Worm (Caenorhabditis elegans) whole organism, early embryonic: ENCODE results near the gene mesp-1.

Source experiments
- B0310.2 ChIP-seq: sonication (generic microtip); optimal IDR thresholded peaks from 2 replicates; lab custom pipeline; 2016; ENCODE audit warnings: mild to moderate bottlenecking, missing genetic modification characterization, missing compliant biosample characterization
- F13C5.2 ChIP-seq: sonication (generic microtip); optimal IDR thresholded peaks from 2 replicates; lab custom pipeline; 2017; ENCODE audit warnings: mild to moderate bottlenecking, missing genetic modification characterization, inconsistent platforms, missing compliant biosample characterization
- aly-1 ChIP-seq: sonication (generic microtip); optimal IDR thresholded peaks from 2 replicates; lab custom pipeline; 2016; ENCODE audit warnings: missing genetic modification characterization, missing compliant biosample characterization
- ama-1 ChIP-seq: fragments of 150-350 bp; optimal IDR thresholded peaks from 2 replicates; lab custom pipeline; 2014
- ceh-13 ChIP-seq: fragments of 200-800 bp; sonication (Bioruptor generic); optimal IDR thresholded peaks from 2 replicates; lab custom pipeline; 2018; ENCODE audit warnings: mild to moderate bottlenecking, missing genetic modification characterization, missing compliant biosample characterization
- ceh-36 ChIP-seq: sonication (generic microtip); optimal IDR thresholded peaks from 2 replicates; lab custom pipeline; 2016; ENCODE audit warnings: missing genetic modification characterization, inconsistent platforms, missing compliant biosample characterization
- ets-7 ChIP-seq: sonication (generic microtip); optimal IDR thresholded peaks from 2 replicates; lab custom pipeline; 2016; ENCODE audit warnings: missing genotype, missing genetic modification characterization, missing compliant biosample characterization
- flt-1 ChIP-seq: fragments of 200-800 bp; sonication (Bioruptor generic); IDR thresholded peaks from 2 replicates; pipeline ENCODE4 v1.3.6; 2022; ENCODE audit warnings: missing genetic modification characterization, missing compliant biosample characterization
- hmbx-1 ChIP-seq: sonication (generic microtip); optimal IDR thresholded peaks from 2 replicates; lab custom pipeline; 2016; ENCODE audit warnings: mild to moderate bottlenecking, missing genetic modification characterization, missing compliant biosample characterization
- hmg-4 ChIP-seq: fragments of 200-800 bp; sonication (Bioruptor generic); optimal IDR thresholded peaks from 2 replicates; lab custom pipeline; 2018; ENCODE audit warnings: mild to moderate bottlenecking, missing genetic modification characterization, missing compliant biosample characterization
- hnd-1 ChIP-seq: sonication (generic microtip); optimal IDR thresholded peaks from 2 replicates; lab custom pipeline; 2016; ENCODE audit warnings: missing genetic modification characterization, missing compliant biosample characterization
- pes-1 ChIP-seq: fragments of 200-800 bp; sonication (Bioruptor generic); IDR thresholded peaks from 2 replicates; pipeline ENCODE4 v1.3.6; 2022; ENCODE audit warnings: missing genetic modification reagents, missing genetic modification characterization, missing compliant biosample characterization
- scrt-1 ChIP-seq: fragments of 200-800 bp; sonication (Bioruptor generic); IDR thresholded peaks from 2 replicates; pipeline ENCODE4 v1.3.6; 2022; ENCODE audit warnings: missing genetic modification characterization, missing compliant biosample characterization
- sea-1 ChIP-seq: fragments of 200-800 bp; sonication (Bioruptor generic); conservative IDR thresholded peaks from 2 replicates; pipeline ENCODE4 v1.3.6; 2022; ENCODE audit warnings: missing genetic modification characterization, missing compliant biosample characterization
- tbx-11 ChIP-seq: fragments of 200-800 bp; sonication (Bioruptor generic); IDR thresholded peaks from 2 replicates; pipeline ENCODE4 v1.3.6; 2022; ENCODE audit warnings: missing genetic modification characterization, missing compliant biosample characterization
- tbx-37 ChIP-seq: fragments of 200-800 bp; sonication (Bioruptor generic); conservative IDR thresholded peaks from 2 replicates; pipeline ENCODE4 v1.3.6; 2022; ENCODE audit warnings: missing genetic modification reagents, missing genetic modification characterization, missing compliant biosample characterization
- tra-4 ChIP-seq: sonication (generic microtip); optimal IDR thresholded peaks from 2 replicates; lab custom pipeline; 2017; ENCODE audit warnings: missing genetic modification characterization, missing compliant biosample characterization

The mesp-1 gene

DNA sequence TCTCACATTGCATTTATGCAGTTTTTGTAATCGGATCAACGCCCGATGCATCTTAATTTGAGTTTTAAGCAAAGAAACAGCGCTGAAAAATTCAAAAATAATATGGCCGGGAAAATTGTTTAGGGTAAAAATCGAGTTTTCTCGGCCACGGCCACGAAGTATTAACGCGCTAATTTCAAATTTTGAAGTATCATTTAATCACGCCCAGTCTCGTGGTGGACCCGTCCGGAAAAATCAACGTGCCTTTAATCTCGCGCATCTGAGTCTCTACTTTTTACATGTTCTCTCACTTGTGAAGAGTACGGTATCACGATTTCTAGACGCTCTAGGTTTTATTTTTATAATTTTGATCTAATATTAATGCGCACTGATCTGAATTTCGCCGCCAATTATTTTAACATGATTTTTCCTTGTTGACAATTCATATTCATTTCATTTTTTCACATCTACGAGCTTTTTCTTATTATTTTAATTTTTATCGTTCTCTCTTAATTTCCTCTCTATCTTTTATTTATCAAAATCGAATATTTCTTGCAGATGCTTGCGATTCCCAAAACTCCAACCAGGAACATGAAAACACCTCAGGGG lies at the start of gene mesp-1, which contains the start of gene acdh-13:
mesp-1 (plus strand) TSS at position 538 of the 588 bp plus-strand sequence.
acdh-13 (minus strand) TSS at position 51 of the 588 bp plus-strand sequence.
- no peak for TF ChIP-seq ceh-36 (tag; lab: Kevin White, UChicago)
- TF ChIP-seq tbx-37 (GFP tag; lab: Robert Waterston, UW): peak; percentile 54; the same call in 1 of the 2 replicates

DNA sequence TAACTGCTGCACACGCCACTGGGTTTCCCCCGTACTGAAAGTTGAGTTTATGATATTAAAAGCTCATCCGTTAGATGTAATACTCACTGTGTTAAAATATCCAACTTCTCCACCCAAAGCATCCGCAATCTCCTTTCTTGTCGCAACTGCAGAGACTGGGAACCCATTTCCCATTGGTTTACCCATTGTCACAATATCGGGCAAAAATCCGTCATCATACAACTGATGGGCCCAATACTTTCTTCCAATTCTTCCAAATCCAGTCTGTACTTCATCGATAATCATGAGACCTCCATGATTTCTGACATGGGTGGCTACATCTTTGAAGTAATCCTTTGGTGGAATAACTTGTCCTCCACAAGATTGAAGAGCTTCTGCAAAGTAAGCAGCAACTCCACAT lies 49.2 kb upstream of the mesp-1 start:
- no peak for TF ChIP-seq tbx-37 (GFP tag; lab: Robert Waterston, UW)
- TF ChIP-seq ceh-13: no peak
- TF ChIP-seq tbx-11 (GFP tag; lab: Robert Waterston, UW): no peak
- no peak for TF ChIP-seq ama-1 (lab: Kevin White, UChicago)
- TF ChIP-seq flt-1 (GFP tag; lab: Robert Waterston, UW): no peak
- no peak for TF ChIP-seq hnd-1

ce11 chrIV:8450534-8450933 lies 48.6 kb upstream of the mesp-1 start:
- TF ChIP-seq hnd-1 (no peak), F13C5.2 (no peak), ama-1 (lab: Kevin White, UChicago) (no peak), tra-4 (tag; lab: Kevin White, UChicago) (no peak), pes-1 (GFP tag; lab: Robert Waterston, UW) (no peak), sea-1 (no peak)

DNA sequence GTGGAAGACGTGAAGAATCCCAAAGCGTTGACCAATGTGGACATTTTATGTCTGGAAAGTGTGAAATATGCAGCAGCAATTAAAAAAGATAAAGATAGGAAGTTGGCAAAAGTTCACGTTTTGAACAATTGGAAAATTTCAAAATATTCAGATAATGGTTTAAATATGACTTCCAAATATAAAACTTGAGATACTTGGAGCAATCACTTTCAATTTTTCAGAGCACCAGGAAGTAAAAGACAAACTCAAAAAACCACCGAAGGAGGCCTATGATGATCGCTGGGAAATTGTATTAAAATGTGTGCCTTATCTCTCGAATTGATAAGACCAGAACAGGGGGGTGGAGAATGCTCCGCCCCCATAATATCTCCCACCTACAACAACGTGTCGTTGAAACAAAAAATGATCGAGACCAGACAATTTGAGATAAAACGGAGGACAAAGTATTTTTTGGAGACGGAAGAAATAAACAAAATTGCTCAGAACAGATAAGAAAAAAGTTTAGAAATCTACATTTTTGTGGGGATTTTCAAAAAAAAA lies 47.3 kb upstream of the mesp-1 start, which contains the start of gene eppl-1:
eppl-1 (minus strand) TSS at position 51 of the 540 bp plus-strand sequence.
- no peak for TF ChIP-seq pes-1 (GFP tag; lab: Robert Waterston, UW)
- TF ChIP-seq hmg-4 (GFP tag; lab: Kevin White, UChicago): no peak
- no peak for TF ChIP-seq tra-4 (tag; lab: Kevin White, UChicago)
- no peak for TF ChIP-seq flt-1 (GFP tag; lab: Robert Waterston, UW)
- TF ChIP-seq scrt-1 (GFP tag; lab: Robert Waterston, UW): no peak
- no peak for TF ChIP-seq sea-1
- no peak for TF ChIP-seq tbx-11 (GFP tag; lab: Robert Waterston, UW)
- TF ChIP-seq hmbx-1: no peak
- no peak for TF ChIP-seq B0310.2 (tag; lab: Kevin White, UChicago)
- TF ChIP-seq F13C5.2: no peak
- TF ChIP-seq hnd-1: no peak
- TF ChIP-seq ama-1 (lab: Kevin White, UChicago): no peak
- no peak for TF ChIP-seq tbx-37 (GFP tag; lab: Robert Waterston, UW)
- TF ChIP-seq ets-7: no peak

DNA sequence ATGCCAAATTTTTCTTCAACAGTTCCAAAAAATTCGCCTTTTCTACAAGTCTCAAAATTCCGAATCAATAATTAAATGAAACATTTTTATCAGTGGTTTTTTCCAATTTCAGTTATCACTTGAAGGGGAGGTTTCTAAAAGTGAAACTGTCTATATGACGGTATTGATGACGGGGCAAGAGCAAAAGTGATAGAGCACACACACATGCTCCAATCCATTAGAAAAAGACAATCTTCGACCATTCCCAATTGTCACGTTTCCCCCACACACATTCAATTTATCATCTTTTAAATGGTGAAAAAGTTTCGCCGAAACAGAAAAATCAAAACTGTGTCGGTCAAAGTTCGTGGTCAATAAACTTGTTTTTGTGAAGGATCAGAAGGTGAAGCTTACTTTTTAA lies 45.9 kb upstream of the mesp-1 start:
- TF ChIP-seq hmbx-1: no peak
- no peak for TF ChIP-seq pes-1 (GFP tag; lab: Robert Waterston, UW)
- no peak for TF ChIP-seq ceh-13
- no peak for TF ChIP-seq sea-1
- no peak for TF ChIP-seq B0310.2 (tag; lab: Kevin White, UChicago)
- TF ChIP-seq tra-4 (tag; lab: Kevin White, UChicago): no peak
- TF ChIP-seq tbx-37 (GFP tag; lab: Robert Waterston, UW): no peak
- no peak for TF ChIP-seq ceh-36 (tag; lab: Kevin White, UChicago)
- no peak for TF ChIP-seq hnd-1

ce11 chrIV:8454076-8454475 lies 45.0 kb upstream of the mesp-1 start:
- TF ChIP-seq flt-1 (GFP tag; lab: Robert Waterston, UW): no peak

- TF ChIP-seq tbx-11 (GFP tag; lab: Robert Waterston, UW) (no peak), pes-1 (GFP tag; lab: Robert Waterston, UW) (no peak), F13C5.2 (no peak), hmg-4 (GFP tag; lab: Kevin White, UChicago) (no peak), tbx-37 (GFP tag; lab: Robert Waterston, UW) (no peak), ama-1 (lab: Kevin White, UChicago) (no peak), ets-7 (no peak), hnd-1 (no peak), sea-1 (no peak), B0310.2 (tag; lab: Kevin White, UChicago) (no peak), flt-1 (GFP tag; lab: Robert Waterston, UW) (no peak), hmbx-1 (no peak), aly-1 (no peak), scrt-1 (GFP tag; lab: Robert Waterston, UW) (no peak), ceh-13 (no peak), ceh-36 (tag; lab: Kevin White, UChicago) (no peak), tra-4 (tag; lab: Kevin White, UChicago) (no peak)
These were observed 42.2 kb upstream of the mesp-1 start, which contains the start of gene syx-4 for ce11 chrIV:8456899-8457298. Gene syx-4, plus strand, starts transcription at chrIV:8457280.

- TF ChIP-seq B0310.2 (tag; lab: Kevin White, UChicago) (no peak), aly-1 (no peak), ceh-36 (tag; lab: Kevin White, UChicago) (no peak), F13C5.2 (no peak), sea-1 (no peak), tbx-11 (GFP tag; lab: Robert Waterston, UW) (no peak), hmg-4 (GFP tag; lab: Kevin White, UChicago) (no peak), pes-1 (GFP tag; lab: Robert Waterston, UW) (no peak), scrt-1 (GFP tag; lab: Robert Waterston, UW) (no peak), hmbx-1 (no peak), hnd-1 (no peak), ets-7 (no peak), ceh-13 (no peak), tra-4 (tag; lab: Kevin White, UChicago) (no peak), ama-1 (lab: Kevin White, UChicago) (no peak)
These were observed 38.9 kb upstream of the mesp-1 start, which contains the start of gene ant-1.4 for ce11 chrIV:8460208-8460607. Gene ant-1.4, minus strand, starts transcription at chrIV:8460308.
